Fruit fly (Drosophila melanogaster): ENCODE measurements around the gene NANS.

NANS gene

dm6 chr3R:12402935-12403334 is 23.4 kb upstream of the NANS start (continued):
- peak; percentile 99 for TF ChIP-seq CG11762 (GFP tag; optimal IDR thresholded peaks at IDR 0.05; ENCODE audit: insufficient read depth)
- TF ChIP-seq vri (GFP tag; optimal IDR thresholded peaks at IDR 0.05) = peak; percentile 95
- peak; percentile 73 for TF ChIP-seq fkh (GFP tag; optimal IDR thresholded peaks at IDR 0.05)
- TF ChIP-seq Eip78C (GFP tag) = peak; percentile 99
- TF ChIP-seq CG1621 (tag; optimal IDR thresholded peaks at IDR 0.05) = peak; percentile 94
- TF ChIP-seq Lpt (GFP tag; optimal IDR thresholded peaks at IDR 0.05) = peak; percentile 81
- TF ChIP-seq Ets21C (GFP tag; optimal IDR thresholded peaks at IDR 0.05) = peak; percentile 92
- peak; percentile 98 for TF ChIP-seq esn (GFP tag; optimal IDR thresholded peaks at IDR 0.05)
- TF ChIP-seq CG8632 (GFP tag; optimal IDR thresholded peaks at IDR 0.05) = peak; percentile 97
- TF ChIP-seq spab (GFP tag; optimal IDR thresholded peaks at IDR 0.05) = peak; percentile 98
- TF ChIP-seq CG11902 (GFP tag; optimal IDR thresholded peaks at IDR 0.05) = peak; percentile 96
- peak; percentile 96 for TF ChIP-seq Sox14 (GFP tag; optimal IDR thresholded peaks at IDR 0.05)
- TF ChIP-seq Blimp-1 (GFP tag; optimal IDR thresholded peaks at IDR 0.05) = peak; percentile 93
- TF ChIP-seq CG31627 (GFP tag; optimal IDR thresholded peaks at IDR 0.05) = peak; percentile 96
- TF ChIP-seq cyc (GFP tag; optimal IDR thresholded peaks at IDR 0.05) = peak; percentile 99
- peak; percentile 95 for TF ChIP-seq OdsH (GFP tag; optimal IDR thresholded peaks at IDR 0.05)
- TF ChIP-seq CG9139 (GFP tag; optimal IDR thresholded peaks at IDR 0.05) = peak; percentile 96
- TF ChIP-seq Eip93F (GFP tag; optimal IDR thresholded peaks at IDR 0.05) = peak; percentile 96
- peak; percentile 94 for TF ChIP-seq Hr39 (GFP tag; optimal IDR thresholded peaks at IDR 0.05)
- TF ChIP-seq CG4318 (GFP tag; optimal IDR thresholded peaks at IDR 0.05) = peak; percentile 88
- TF ChIP-seq CG3032 (tag; optimal IDR thresholded peaks at IDR 0.05) = peak; percentile 98
- TF ChIP-seq CG34406 (GFP tag; optimal IDR thresholded peaks at IDR 0.05) = peak; percentile 97
- TF ChIP-seq Hr38 (GFP tag; optimal IDR thresholded peaks at IDR 0.05) = no peak
- TF ChIP-seq CG10631 (GFP tag; optimal IDR thresholded peaks at IDR 0.05) = peak; percentile 91
- peak; percentile 95 for TF ChIP-seq CG15336 (GFP tag; IDR thresholded peaks at IDR 0.05)
- peak; percentile 94 for TF ChIP-seq achi (GFP tag; optimal IDR thresholded peaks at IDR 0.05)
- TF ChIP-seq pdm3 (GFP tag; optimal IDR thresholded peaks at IDR 0.05) = peak; percentile 93
- TF ChIP-seq CG7368 (GFP tag; optimal IDR thresholded peaks at IDR 0.05) = peak; percentile 98
- TF ChIP-seq Eip75B (GFP tag; optimal IDR thresholded peaks at IDR 0.05) = peak; percentile 95
- TF ChIP-seq Met (GFP tag; optimal IDR thresholded peaks at IDR 0.05) = peak; percentile 97

dm6 chr3R:12405134-12405533 is 21.2 kb upstream of the NANS start:
- TF ChIP-seq ss (GFP tag; optimal IDR thresholded peaks at IDR 0.05) = no peak
- peak; percentile 18 for TF ChIP-seq vri (GFP tag; optimal IDR thresholded peaks at IDR 0.05)
- TF ChIP-seq Eip93F (GFP tag; optimal IDR thresholded peaks at IDR 0.05) = peak; percentile 26
- no peak for TF ChIP-seq CG1621 (tag; optimal IDR thresholded peaks at IDR 0.05)

- no peak for TF ChIP-seq CG6276 (GFP tag; optimal IDR thresholded peaks at IDR 0.05)
- TF ChIP-seq CG9139 (GFP tag; optimal IDR thresholded peaks at IDR 0.05) = no peak
- no peak for TF ChIP-seq dac (GFP tag; optimal IDR thresholded peaks at IDR 0.05)
- TF ChIP-seq cyc (GFP tag; optimal IDR thresholded peaks at IDR 0.05) = no peak
- no peak for TF ChIP-seq fd59A (GFP tag; optimal IDR thresholded peaks at IDR 0.05)
- TF ChIP-seq Smox (GFP tag; optimal IDR thresholded peaks at IDR 0.05) = no peak
Measured at dm6 chr3R:12405928-12406234, 20.5 kb upstream of the NANS start, which contains the start of gene Cyp9f2. Gene Cyp9f2 (minus strand): TSS chr3R:12406028.

DNA sequence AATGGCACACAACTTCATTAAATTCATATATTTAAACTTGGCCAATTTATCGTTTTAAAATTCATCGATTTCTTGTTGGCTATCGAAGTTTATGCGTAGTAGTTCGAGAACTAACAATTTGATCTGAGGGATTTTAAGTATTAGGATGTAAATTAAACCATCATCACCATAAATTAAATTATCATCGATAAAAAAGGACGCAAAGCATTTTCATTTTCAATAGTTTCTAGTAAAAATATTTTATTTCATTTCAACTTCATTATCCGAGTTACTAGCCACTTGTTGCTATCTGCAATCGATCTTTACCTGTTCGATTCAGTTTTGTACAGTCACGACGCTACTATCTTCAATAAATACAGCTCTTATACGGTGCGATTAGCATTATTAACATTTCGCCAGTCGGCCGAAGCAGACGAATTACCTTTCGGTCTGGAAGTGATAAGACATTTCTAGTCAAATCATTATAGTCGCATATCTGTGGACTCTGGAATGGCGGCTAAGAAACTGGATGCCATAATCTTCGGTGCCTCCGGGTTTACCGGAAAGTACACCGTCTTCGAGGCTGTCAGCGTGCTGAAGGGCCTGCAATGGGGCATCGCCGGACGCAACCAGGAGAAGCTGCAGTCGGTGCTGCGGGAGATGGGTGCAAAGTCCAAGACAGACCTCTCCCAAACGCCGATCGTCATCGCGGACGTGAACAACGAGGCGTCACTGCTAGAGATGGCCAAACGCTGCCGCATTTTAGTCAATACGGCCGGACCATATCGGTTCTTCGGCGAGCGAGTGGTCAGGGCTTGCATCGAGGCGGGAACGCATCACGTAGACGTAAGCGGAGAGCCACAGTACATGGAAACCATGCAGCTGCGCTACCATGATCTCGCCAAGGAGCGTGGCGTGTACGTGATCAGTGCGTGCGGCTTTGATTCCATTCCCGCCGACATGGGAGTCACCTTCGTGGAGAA is 19.9 kb upstream of the NANS start, which contains the start of gene CG5167:
TSS of gene CG5167 (plus strand) at position 298 of the 962 bp plus-strand sequence.
- TF ChIP-seq CG16779 (tag; optimal IDR thresholded peaks at IDR 0.05) (peak; percentile 87), pdm3 (GFP tag; optimal IDR thresholded peaks at IDR 0.05) (no peak), acj6 (GFP tag; optimal IDR thresholded peaks at IDR 0.05) (no peak), net (GFP tag; optimal IDR thresholded peaks at IDR 0.05) (peak; percentile 76), CG10669 (GFP tag; optimal IDR thresholded peaks at IDR 0.05) (no peak), Gug (GFP tag; IDR thresholded peaks at IDR 0.05) (no peak; the same call in 1 of the 2 replicates), topi (GFP tag; optimal IDR thresholded peaks at IDR 0.05) (peak; percentile 24), Hr38 (GFP tag; optimal IDR thresholded peaks at IDR 0.05) (no peak), OdsH (GFP tag; optimal IDR thresholded peaks at IDR 0.05) (no peak), Sox15 (GFP tag; optimal IDR thresholded peaks at IDR 0.05) (no peak), dsx (GFP tag; optimal IDR thresholded peaks at IDR 0.05; ENCODE audit: poor library complexity, severe bottlenecking) (peak; percentile 2), CG11294 (GFP tag; IDR thresholded peaks at IDR 0.05) (no peak), CG11902 (GFP tag; optimal IDR thresholded peaks at IDR 0.05) (no peak), esn (GFP tag; optimal IDR thresholded peaks at IDR 0.05) (peak; percentile 63), CG32006 (GFP tag; optimal IDR thresholded peaks at IDR 0.05) (no peak), CG15336 (GFP tag; IDR thresholded peaks at IDR 0.05) (peak; percentile 42; the same call in 1 of the 2 replicates)
